Worm (Caenorhabditis elegans): ENCODE measurements around the gene C39D10.1.
A peak's percentile ranks its signal among the peaks of the same experiment; 100 is the strongest.

Gene C39D10.1

ce11 chrX:7892296-7892695 lies 14.5 kb upstream of the C39D10.1 start, which contains the start of gene C39D10.5:
Gene C39D10.5 (minus strand): TSS chrX:7892396.
- TF ChIP-seq sox-2 (GFP tag; IDR thresholded peaks at IDR 0.05) (no peak), pha-2 (tag; optimal IDR thresholded peaks at IDR 0.05) (no peak), tbx-2 (tag; optimal IDR thresholded peaks at IDR 0.05) (no peak), ceh-2 (tag; optimal IDR thresholded peaks at IDR 0.05) (no peak), elt-4 (tag; optimal IDR thresholded peaks at IDR 0.05) (no peak)

- no peak for TF ChIP-seq sox-4 (tag; optimal IDR thresholded peaks at IDR 0.05)
- TF ChIP-seq ceh-2 (tag; optimal IDR thresholded peaks at IDR 0.05): no peak
- TF ChIP-seq pag-3 (tag; optimal IDR thresholded peaks at IDR 0.05; ENCODE audit: borderline replicate concordance): no peak
- no peak for TF ChIP-seq ceh-9 (tag; optimal IDR thresholded peaks at IDR 0.05)
- TF ChIP-seq nhr-232 (tag; optimal IDR thresholded peaks at IDR 0.05): no peak
- no peak for TF ChIP-seq ceh-45 (GFP tag; IDR thresholded peaks at IDR 0.05)
- TF ChIP-seq lin-11 (tag; optimal IDR thresholded peaks at IDR 0.05): no peak
- no peak for TF ChIP-seq ceh-48 (tag; optimal IDR thresholded peaks at IDR 0.05)
- TF ChIP-seq C38D4.7 (GFP tag; optimal IDR thresholded peaks at IDR 0.05): no peak
- TF ChIP-seq unc-86 (tag; optimal IDR thresholded peaks at IDR 0.05): no peak
- TF ChIP-seq ama-1 (optimal IDR thresholded peaks at IDR 0.05): no peak
- no peak for TF ChIP-seq pha-2 (tag; optimal IDR thresholded peaks at IDR 0.05)
- no peak for TF ChIP-seq ceh-31 (tag; optimal IDR thresholded peaks at IDR 0.05)
- no peak for TF ChIP-seq hlh-8 (tag; optimal IDR thresholded peaks at IDR 0.05)
- no peak for TF ChIP-seq unc-3 (GFP tag; conservative IDR thresholded peaks at IDR 0.05)
- TF ChIP-seq unc-3 (tag; optimal IDR thresholded peaks at IDR 0.05): no peak
- no peak for TF ChIP-seq mec-3 (tag; optimal IDR thresholded peaks at IDR 0.05; ENCODE audit: borderline replicate concordance)
- TF ChIP-seq elt-4 (tag; optimal IDR thresholded peaks at IDR 0.05): no peak
- no peak for TF ChIP-seq pros-1 (tag; optimal IDR thresholded peaks at IDR 0.05)
- TF ChIP-seq tbx-2 (tag; optimal IDR thresholded peaks at IDR 0.05): no peak
- TF ChIP-seq C08G9.2 (tag; optimal IDR thresholded peaks at IDR 0.05): no peak
Measured at ce11 chrX:7897690-7898089, 9.1 kb upstream of the C39D10.1 start, which contains the start of gene latd-1. Gene latd-1 (minus strand): TSS chrX:7897790.

ce11 chrX:7898131-7898530 lies 8.6 kb upstream of the C39D10.1 start:
- TF ChIP-seq pat-9 (tag; optimal IDR thresholded peaks at IDR 0.05): no peak
- no peak for TF ChIP-seq ceh-9 (tag; optimal IDR thresholded peaks at IDR 0.05)
- TF ChIP-seq npax-4 (tag; optimal IDR thresholded peaks at IDR 0.05): no peak
- TF ChIP-seq gmeb-2 (tag; optimal IDR thresholded peaks at IDR 0.05): no peak
- TF ChIP-seq pag-3 (tag; optimal IDR thresholded peaks at IDR 0.05; ENCODE audit: borderline replicate concordance): no peak

ce11 chrX:7900180-7900579 lies 6.6 kb upstream of the C39D10.1 start:
- no peak for TF ChIP-seq sdc-2 (tag; optimal IDR thresholded peaks at IDR 0.05)
- TF ChIP-seq ceh-18 (tag; optimal IDR thresholded peaks at IDR 0.05): no peak
- no peak for TF ChIP-seq hlh-6 (tag; optimal IDR thresholded peaks at IDR 0.05)
- TF ChIP-seq mec-3 (tag; optimal IDR thresholded peaks at IDR 0.05; ENCODE audit: borderline replicate concordance): no peak
- no peak for TF ChIP-seq sox-2 (GFP tag; IDR thresholded peaks at IDR 0.05)
- TF ChIP-seq pag-3 (tag; optimal IDR thresholded peaks at IDR 0.05; ENCODE audit: borderline replicate concordance): no peak
- TF ChIP-seq T23F11.4 (GFP tag; optimal IDR thresholded peaks at IDR 0.05): no peak
- TF ChIP-seq odd-2 (tag; optimal IDR thresholded peaks at IDR 0.05): no peak

- TF ChIP-seq rnt-1 (tag; optimal IDR thresholded peaks at IDR 0.05) (no peak), elt-2 (tag; optimal IDR thresholded peaks at IDR 0.05) (peak; percentile 7)
Measured at ce11 chrX:7901840-7902239, 4.9 kb upstream of the C39D10.1 start.

- TF ChIP-seq unc-86 (tag; optimal IDR thresholded peaks at IDR 0.05): no peak
- TF ChIP-seq nhr-11 (tag; optimal IDR thresholded peaks at IDR 0.05): no peak
- no peak for TF ChIP-seq C38D4.7 (GFP tag; optimal IDR thresholded peaks at IDR 0.05)
- no peak for TF ChIP-seq ceh-18 (tag; optimal IDR thresholded peaks at IDR 0.05)
- no peak for TF ChIP-seq pros-1 (tag; optimal IDR thresholded peaks at IDR 0.05)
- TF ChIP-seq ceh-45 (GFP tag; IDR thresholded peaks at IDR 0.05): no peak
- no peak for TF ChIP-seq syd-9 (tag; optimal IDR thresholded peaks at IDR 0.05)
- no peak for TF ChIP-seq nhr-232 (tag; optimal IDR thresholded peaks at IDR 0.05)
- TF ChIP-seq dve-1 (tag; optimal IDR thresholded peaks at IDR 0.05): no peak
- no peak for TF ChIP-seq elt-2 (tag; optimal IDR thresholded peaks at IDR 0.05)
- no peak for TF ChIP-seq fkh-6 (tag; optimal IDR thresholded peaks at IDR 0.05)
- no peak for TF ChIP-seq ceh-34 (tag; optimal IDR thresholded peaks at IDR 0.05)
- TF ChIP-seq hlh-13 (GFP tag; optimal IDR thresholded peaks at IDR 0.05): no peak
- TF ChIP-seq sox-4 (tag; optimal IDR thresholded peaks at IDR 0.05): no peak
- no peak for TF ChIP-seq unc-42 (tag; optimal IDR thresholded peaks at IDR 0.05)
Measured at ce11 chrX:7902976-7903375, 3.8 kb upstream of the C39D10.1 start, which contains the start of gene C39D10.11. Gene C39D10.11 (plus strand): TSS chrX:7903276.
